Worm (Caenorhabditis elegans): ENCODE data around the gene F57B9.1.

F57B9.1 gene

ce11 chrIII:6931896-6932295 is 30.0 kb upstream of the F57B9.1 start, which contains the start of gene byn-1 (continued):
- no peak for TF ChIP-seq ceh-44 (GFP tag; IDR thresholded peaks at IDR 0.05)

ce11 chrIII:6935269-6936017 is 26.4 kb upstream of the F57B9.1 start, which contains the start of the genes F57B9.8 and coq-2:
Gene F57B9.8, minus strand, starts transcription at chrIII:6935319.
Gene coq-2, plus strand, starts transcription at chrIII:6935967.
- TF ChIP-seq lim-7 (GFP tag; IDR thresholded peaks at IDR 0.05) (no peak), aha-1 (tag) (peak; percentile 99), ces-1 (GFP tag; optimal IDR thresholded peaks at IDR 0.05) (no peak), nhr-42 (GFP tag; IDR thresholded peaks at IDR 0.05) (no peak), hif-1 (tag; optimal IDR thresholded peaks at IDR 0.05) (peak in 1 of 2 experiments; percentile 97), mdl-1 (tag; optimal IDR thresholded peaks at IDR 0.05) (no peak), nhr-48 (tag; optimal IDR thresholded peaks at IDR 0.05) (no peak), pha-4 (GFP tag; IDR thresholded peaks at IDR 0.05) (no peak), pha-4 (tag; optimal IDR thresholded peaks at IDR 0.05) (no peak), nhr-111 (GFP tag; optimal IDR thresholded peaks at IDR 0.05) (no peak), dve-1 (tag; optimal IDR thresholded peaks at IDR 0.05; ENCODE audit: insufficient read depth) (peak; percentile 34), lin-13 (GFP tag; optimal IDR thresholded peaks at IDR 0.05) (no peak), hlh-11 (tag; optimal IDR thresholded peaks at IDR 0.05) (no peak)

- TF ChIP-seq daf-16 (GFP tag; optimal IDR thresholded peaks at IDR 0.05), result no peak
- TF ChIP-seq daf-16 (tag; optimal IDR thresholded peaks at IDR 0.05), result peak; percentile 28
- TF ChIP-seq nhr-102 (tag; optimal IDR thresholded peaks at IDR 0.05), result no peak
These were observed 22.4 kb upstream of the F57B9.1 start, which contains the start of gene F57B9.3 for ce11 chrIII:6939523-6939922. Gene F57B9.3, plus strand, starts transcription at chrIII:6939823.

- TF ChIP-seq set-16 (GFP tag; IDR thresholded peaks at IDR 0.05) (peak; percentile 65), nhr-10 (tag; optimal IDR thresholded peaks at IDR 0.05) (no peak), egl-43 (GFP tag; IDR thresholded peaks at IDR 0.05) (0 out of 2 replicates have a peak, but pooled peaks have one; percentile 23)
These were observed 16.6 kb upstream of the F57B9.1 start for ce11 chrIII:6945319-6945718.

- TF ChIP-seq nhr-237 (tag; optimal IDR thresholded peaks at IDR 0.05) (no peak), mdl-1 (tag; optimal IDR thresholded peaks at IDR 0.05) (peak in 1 of 2 experiments; percentile 10), nhr-42 (GFP tag; IDR thresholded peaks at IDR 0.05) (no peak), T20F7.1 (GFP tag; optimal IDR thresholded peaks at IDR 0.05) (no peak), F10B5.3 (tag; optimal IDR thresholded peaks at IDR 0.05) (no peak), lin-13 (GFP tag; optimal IDR thresholded peaks at IDR 0.05) (no peak), ceh-32 (tag; optimal IDR thresholded peaks at IDR 0.05; ENCODE audit: poor library complexity) (no peak), nhr-11 (tag; optimal IDR thresholded peaks at IDR 0.05) (no peak), unc-62 (GFP tag; optimal IDR thresholded peaks at IDR 0.05 in 1 of 2) (no peak), unc-62 (tag; optimal IDR thresholded peaks at IDR 0.05) (no peak), sdz-12 (GFP tag; optimal IDR thresholded peaks at IDR 0.05) (no peak), ZK546.5 (tag; optimal IDR thresholded peaks at IDR 0.05) (no peak), aly-2 (tag; optimal IDR thresholded peaks at IDR 0.05) (no peak), dmd-8 (GFP tag; IDR thresholded peaks at IDR 0.05) (no peak), madf-5 (GFP tag; IDR thresholded peaks at IDR 0.05) (no peak), daf-12 (tag; optimal IDR thresholded peaks at IDR 0.05) (no peak), rbr-2 (tag; optimal IDR thresholded peaks at IDR 0.05) (no peak), snpc-1.2 (GFP tag; IDR thresholded peaks at IDR 0.05) (no peak), nhr-28 (tag; optimal IDR thresholded peaks at IDR 0.05) (peak; percentile 19), egl-43 (GFP tag; IDR thresholded peaks at IDR 0.05) (no peak), hlh-11 (tag; optimal IDR thresholded peaks at IDR 0.05) (peak; percentile 7), daf-16 (GFP tag; optimal IDR thresholded peaks at IDR 0.05) (no peak), daf-16 (tag; optimal IDR thresholded peaks at IDR 0.05) (no peak), ceh-62 (tag; optimal IDR thresholded peaks at IDR 0.05) (no peak), nhr-10 (tag; optimal IDR thresholded peaks at IDR 0.05) (no peak), fkh-10 (GFP tag; optimal IDR thresholded peaks at IDR 0.05) (no peak), ceh-20 (GFP tag; IDR thresholded peaks at IDR 0.05) (no peak)
These were observed 16.1 kb upstream of the F57B9.1 start, which contains the start of gene abu-13 for ce11 chrIII:6945747-6946146. Gene abu-13, minus strand, starts transcription at chrIII:6945898.
